Fruit fly (Drosophila melanogaster) whole organism, prepupa: ENCODE results near the gene CG3386.

Source experiments
- CG10631 ChIP-seq: fragments of 200-800 bp; sonication (Bioruptor generic); optimal IDR thresholded peaks from 2 replicates; lab custom pipeline; 2016; ENCODE audit warnings: missing biosample characterization, missing genetic modification characterization
- CG11902 ChIP-seq: fragments of 200-800 bp; sonication (Bioruptor generic); optimal IDR thresholded peaks from 3 replicates; lab custom pipeline; 2016; ENCODE audit warnings: missing biosample characterization, missing genetic modification characterization
- CG1621 ChIP-seq: fragments of 200-800 bp; sonication (Bioruptor generic); optimal IDR thresholded peaks from 3 replicates; lab custom pipeline; 2018; ENCODE audit warnings: missing biosample characterization, mild to moderate bottlenecking, missing genetic modification characterization
- CG16779 ChIP-seq: fragments of 200-800 bp; sonication (Bioruptor generic); optimal IDR thresholded peaks from 3 replicates; lab custom pipeline; 2017; ENCODE audit warnings: missing biosample characterization, mild to moderate bottlenecking, missing genetic modification characterization
- CG3032 ChIP-seq: fragments of 200-800 bp; optimal IDR thresholded peaks from 2 replicates; lab custom pipeline; 2019; ENCODE audit warnings: missing biosample characterization, mild to moderate bottlenecking, missing genetic modification characterization, moderate library complexity
- CG31627 ChIP-seq: fragments of 200-800 bp; sonication (Bioruptor generic); optimal IDR thresholded peaks from 3 replicates; lab custom pipeline; 2016; ENCODE audit warnings: missing biosample characterization, missing genetic modification characterization
- CG32006 ChIP-seq: fragments of 200-800 bp; sonication (Bioruptor generic); optimal IDR thresholded peaks from 3 replicates; lab custom pipeline; 2017; ENCODE audit warnings: missing biosample characterization, mild to moderate bottlenecking, missing genetic modification characterization
- CG3919 ChIP-seq: fragments of 200-800 bp; sonication (Bioruptor generic); optimal IDR thresholded peaks from 3 replicates; lab custom pipeline; 2016; ENCODE audit warnings: missing biosample characterization, missing genetic modification characterization
- CG4318 ChIP-seq: fragments of 200-800 bp; sonication (Bioruptor generic); optimal IDR thresholded peaks from 3 replicates; lab custom pipeline; 2017; ENCODE audit warnings: missing biosample characterization, mild to moderate bottlenecking, missing genetic modification characterization
- CG6163 ChIP-seq: fragments of 200-800 bp; sonication (Bioruptor generic); IDR thresholded peaks from 3 replicates; pipeline ENCODE4 v1.3.6; 2022; ENCODE audit warnings: missing biosample characterization, missing genetic modification characterization
- CG6792 ChIP-seq: fragments of 200-800 bp; sonication (Bioruptor generic); optimal IDR thresholded peaks from 3 replicates; lab custom pipeline; 2016; ENCODE audit warnings: missing biosample characterization, missing genetic modification characterization
- CG6808 ChIP-seq: fragments of 200-800 bp; sonication (Bioruptor generic); optimal IDR thresholded peaks from 3 replicates; lab custom pipeline; 2017; ENCODE audit warnings: missing biosample characterization, missing genetic modification characterization, mild to moderate bottlenecking, moderate library complexity, missing genetic modification reagents
- CG6854 ChIP-seq: fragments of 200-800 bp; sonication (Bioruptor generic); optimal IDR thresholded peaks from 2 replicates; lab custom pipeline; 2017; ENCODE audit warnings: missing biosample characterization, mild to moderate bottlenecking, missing genetic modification characterization
- CG7368 ChIP-seq: fragments of 200-800 bp; sonication (Bioruptor generic); optimal IDR thresholded peaks from 3 replicates; lab custom pipeline; 2016; ENCODE audit warnings: missing biosample characterization, missing genetic modification characterization
- CG8632 ChIP-seq: fragments of 200-800 bp; sonication (Bioruptor generic); optimal IDR thresholded peaks from 3 replicates; lab custom pipeline; 2016; ENCODE audit warnings: missing biosample characterization, missing genetic modification characterization
- CG9139 ChIP-seq: fragments of 200-800 bp; sonication (Bioruptor generic); optimal IDR thresholded peaks from 3 replicates; lab custom pipeline; 2017; ENCODE audit warnings: missing biosample characterization, mild to moderate bottlenecking, missing genetic modification characterization
- Eip75B ChIP-seq: fragments of 200-800 bp; sonication (Bioruptor generic); optimal IDR thresholded peaks from 3 replicates; lab custom pipeline; 2016; ENCODE audit warnings: missing biosample characterization, missing genetic modification characterization
- Eip78C ChIP-seq: fragments of 200-800 bp; sonication (Bioruptor generic); peaks from one replicate; lab custom pipeline; 2016; ENCODE audit warnings: missing biosample characterization, missing genetic modification characterization
- Eip93F ChIP-seq: fragments of 200-800 bp; sonication (Bioruptor generic); optimal IDR thresholded peaks from 2 replicates; lab custom pipeline; 2016; ENCODE audit warnings: missing biosample characterization, mild to moderate bottlenecking, missing genetic modification characterization
- Ets96B ChIP-seq: fragments of 200-800 bp; optimal IDR thresholded peaks from 2 replicates; lab custom pipeline; 2019; ENCODE audit warnings: missing biosample characterization, mild to moderate bottlenecking, missing genetic modification characterization, moderate library complexity
- Gug ChIP-seq: fragments of 200-800 bp; sonication (Bioruptor generic); IDR thresholded peaks from 2 replicates; pipeline ENCODE4 v1.3.6; 2022; ENCODE audit warnings: missing biosample characterization, missing genetic modification characterization
- Hr39 ChIP-seq: fragments of 200-800 bp; sonication (Bioruptor generic); optimal IDR thresholded peaks from 2 replicates; lab custom pipeline; 2016; ENCODE audit warnings: missing biosample characterization, missing genetic modification characterization
- Hr4 ChIP-seq: fragments of 200-800 bp; sonication (Bioruptor generic); optimal IDR thresholded peaks from 3 replicates; lab custom pipeline; 2016; ENCODE audit warnings: missing biosample characterization, missing genetic modification characterization
- Lpt ChIP-seq: fragments of 200-800 bp; sonication (Bioruptor generic); optimal IDR thresholded peaks from 3 replicates; lab custom pipeline; 2016; ENCODE audit warnings: missing biosample characterization, missing genetic modification characterization
- Met ChIP-seq: fragments of 200-800 bp; sonication (Bioruptor generic); optimal IDR thresholded peaks from 3 replicates; lab custom pipeline; 2016; ENCODE audit warnings: missing biosample characterization, missing genetic modification characterization
- OdsH ChIP-seq: fragments of 200-800 bp; sonication (Bioruptor generic); optimal IDR thresholded peaks from 3 replicates; lab custom pipeline; 2016; ENCODE audit warnings: missing biosample characterization, missing genetic modification characterization
- Sox102F ChIP-seq: fragments of 200-800 bp; sonication (Bioruptor generic); optimal IDR thresholded peaks from 2 replicates; lab custom pipeline; 2016; ENCODE audit warnings: missing biosample characterization, mild to moderate bottlenecking, missing genetic modification characterization
- Sox14 ChIP-seq: fragments of 200-800 bp; sonication (Bioruptor generic); optimal IDR thresholded peaks from 3 replicates; lab custom pipeline; 2016; ENCODE audit warnings: missing biosample characterization, missing genetic modification characterization
- Sox15 ChIP-seq: fragments of 200-800 bp; sonication (Bioruptor generic); optimal IDR thresholded peaks from 3 replicates; lab custom pipeline; 2016; ENCODE audit warnings: missing biosample characterization, missing genetic modification characterization
- achi ChIP-seq: fragments of 200-800 bp; sonication (Bioruptor generic); optimal IDR thresholded peaks from 3 replicates; lab custom pipeline; 2016; ENCODE audit warnings: missing biosample characterization, missing genetic modification characterization
- acj6 ChIP-seq: fragments of 200-800 bp; sonication (Bioruptor generic); optimal IDR thresholded peaks from 3 replicates; lab custom pipeline; 2016; ENCODE audit warnings: missing biosample characterization, missing genetic modification characterization
- cyc ChIP-seq: fragments of 200-800 bp; sonication (Bioruptor generic); optimal IDR thresholded peaks from 3 replicates; lab custom pipeline; 2016; ENCODE audit warnings: missing biosample characterization, missing genetic modification characterization
- dac ChIP-seq: fragments of 200-800 bp; sonication (Bioruptor generic); optimal IDR thresholded peaks from 2 replicates; lab custom pipeline; 2017; ENCODE audit warnings: missing biosample characterization, mild to moderate bottlenecking, missing genetic modification characterization
- dsx ChIP-seq: fragments of 200-800 bp; optimal IDR thresholded peaks from 3 replicates; lab custom pipeline; 2019; ENCODE audit warnings: missing biosample characterization, mild to moderate bottlenecking, missing genetic modification characterization, moderate library complexity; ENCODE audit not compliant: poor library complexity, severe bottlenecking
- eg ChIP-seq: fragments of 200-800 bp; sonication (Bioruptor generic); IDR thresholded peaks from 3 replicates; pipeline ENCODE4 v1.3.6; 2022; ENCODE audit warnings: missing biosample characterization, missing genetic modification characterization
- esn ChIP-seq: fragments of 200-800 bp; sonication (Bioruptor generic); optimal IDR thresholded peaks from 2 replicates; lab custom pipeline; 2016; ENCODE audit warnings: missing biosample characterization, mild to moderate bottlenecking, missing genetic modification characterization, moderate library complexity
- fd59A ChIP-seq: fragments of 200-800 bp; sonication (Bioruptor generic); optimal IDR thresholded peaks from 2 replicates; lab custom pipeline; 2017; ENCODE audit warnings: missing biosample characterization, mild to moderate bottlenecking, missing genetic modification characterization, missing genetic modification reagents
- fd85E ChIP-seq: fragments of 200-800 bp; sonication (Bioruptor generic); optimal IDR thresholded peaks from 3 replicates; lab custom pipeline; 2016; ENCODE audit warnings: missing biosample characterization, missing genetic modification characterization
- fkh ChIP-seq: fragments of 200-800 bp; sonication (Bioruptor generic); optimal IDR thresholded peaks from 3 replicates; lab custom pipeline; 2017; ENCODE audit warnings: missing biosample characterization, mild to moderate bottlenecking, missing genetic modification characterization, moderate library complexity
- lz ChIP-seq: fragments of 200-800 bp; sonication (Bioruptor generic); optimal IDR thresholded peaks from 3 replicates; lab custom pipeline; 2016; ENCODE audit warnings: missing biosample characterization, missing genetic modification characterization
- net ChIP-seq: fragments of 200-800 bp; sonication (Bioruptor generic); optimal IDR thresholded peaks from 3 replicates; lab custom pipeline; 2016; ENCODE audit warnings: missing biosample characterization, missing genetic modification characterization
- pdm3 ChIP-seq: fragments of 200-800 bp; sonication (Bioruptor generic); optimal IDR thresholded peaks from 3 replicates; lab custom pipeline; 2016; ENCODE audit warnings: missing biosample characterization, missing genetic modification characterization
- salr ChIP-seq, 2 experiments: fragments of 200-800 bp; sonication (Bioruptor generic); optimal IDR thresholded peaks; 3 replicates each; lab custom pipeline; 2016 to 2018; ENCODE audit warnings: missing biosample characterization in 2 of 2, missing genetic modification characterization in 2 of 2, mild to moderate bottlenecking in 1 of 2
- spab ChIP-seq: fragments of 200-800 bp; sonication (Bioruptor generic); optimal IDR thresholded peaks from 2 replicates; lab custom pipeline; 2017; ENCODE audit warnings: missing biosample characterization, mild to moderate bottlenecking, missing genetic modification characterization, missing genetic modification reagents
- svp ChIP-seq: fragments of 200-800 bp; sonication (Bioruptor generic); peaks from one replicate; lab custom pipeline; 2016; ENCODE audit warnings: missing biosample characterization, missing genetic modification characterization
- topi ChIP-seq: fragments of 200-800 bp; sonication (Bioruptor generic); optimal IDR thresholded peaks from 3 replicates; lab custom pipeline; 2016; ENCODE audit warnings: missing biosample characterization, missing genetic modification characterization
- vri ChIP-seq: fragments of 200-800 bp; sonication (Bioruptor generic); optimal IDR thresholded peaks from 3 replicates; lab custom pipeline; 2016; ENCODE audit warnings: missing biosample characterization, mild to moderate bottlenecking, missing genetic modification characterization

Gene CG3386

DNA sequence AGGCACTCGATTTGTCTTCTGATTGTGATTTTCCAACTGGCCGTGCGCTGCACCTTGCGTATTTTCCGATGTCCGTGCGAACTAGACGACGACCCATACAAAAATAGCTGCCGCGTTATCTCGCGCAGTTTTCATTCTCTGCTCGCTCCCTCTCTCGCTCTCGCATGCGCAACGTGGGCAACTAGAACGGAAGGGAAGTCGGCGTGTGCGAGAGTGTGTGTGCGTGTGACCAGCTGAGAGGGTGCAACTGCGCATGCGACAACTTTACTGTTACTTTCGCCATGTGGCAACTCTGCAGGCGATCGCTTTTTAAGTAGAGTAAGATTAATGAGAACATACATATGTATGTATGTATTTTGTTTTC, 3.2 kb upstream of the CG3386 start, which contains the start of gene ebd1:
TSS of gene ebd1 (minus strand) at position 109 of the 364 bp plus-strand sequence.
- TF ChIP-seq Met (GFP tag; lab: Kevin White, UChicago) = no peak
- TF ChIP-seq net = no peak
- no peak for TF ChIP-seq CG31627 (GFP tag; lab: Kevin White, UChicago)
- no peak for TF ChIP-seq CG11902 (GFP tag; lab: Kevin White, UChicago)
- peak; percentile 84 for TF ChIP-seq svp (GFP tag; lab: Kevin White, UChicago)
- TF ChIP-seq Hr39 = no peak
- TF ChIP-seq Eip75B = no peak
- TF ChIP-seq topi (GFP tag; lab: Kevin White, UChicago) = no peak
- no peak for TF ChIP-seq CG7368
- no peak for TF ChIP-seq fd59A
- TF ChIP-seq CG3919 (GFP tag; lab: Kevin White, UChicago) = peak; percentile 16
- no peak for TF ChIP-seq fkh (GFP tag; lab: Kevin White, UChicago)
- peak; percentile 36 for TF ChIP-seq Eip78C
- TF ChIP-seq acj6 (GFP tag; lab: Kevin White, UChicago) = no peak
- TF ChIP-seq fd85E = no peak
- no peak for TF ChIP-seq salr (GFP tag; optimal IDR thresholded peaks at IDR 0.05; lab: Kevin White, UChicago)
- TF ChIP-seq CG32006 (GFP tag; lab: Kevin White, UChicago) = no peak
- TF ChIP-seq Eip93F (GFP tag; lab: Kevin White, UChicago) = no peak
- no peak for TF ChIP-seq CG8632
- TF ChIP-seq Hr4 (GFP tag; lab: Kevin White, UChicago) = no peak
- no peak for TF ChIP-seq lz (GFP tag; lab: Kevin White, UChicago)
- no peak for TF ChIP-seq OdsH (GFP tag; lab: Kevin White, UChicago)
- TF ChIP-seq CG4318 (GFP tag; lab: Kevin White, UChicago) = no peak
- no peak for TF ChIP-seq pdm3 (GFP tag; lab: Kevin White, UChicago)
- no peak for TF ChIP-seq CG3032 (tag; lab: Kevin White, UChicago)
- no peak for TF ChIP-seq CG6808 (GFP tag; lab: Kevin White, UChicago)
- peak; percentile 3 for TF ChIP-seq CG16779 (tag; lab: Kevin White, UChicago)
- no peak for TF ChIP-seq CG6163 (GFP tag; lab: Robert Waterston, UW)
- TF ChIP-seq CG1621 (tag; lab: Kevin White, UChicago) = peak; percentile 16
- no peak for TF ChIP-seq Gug

DNA sequence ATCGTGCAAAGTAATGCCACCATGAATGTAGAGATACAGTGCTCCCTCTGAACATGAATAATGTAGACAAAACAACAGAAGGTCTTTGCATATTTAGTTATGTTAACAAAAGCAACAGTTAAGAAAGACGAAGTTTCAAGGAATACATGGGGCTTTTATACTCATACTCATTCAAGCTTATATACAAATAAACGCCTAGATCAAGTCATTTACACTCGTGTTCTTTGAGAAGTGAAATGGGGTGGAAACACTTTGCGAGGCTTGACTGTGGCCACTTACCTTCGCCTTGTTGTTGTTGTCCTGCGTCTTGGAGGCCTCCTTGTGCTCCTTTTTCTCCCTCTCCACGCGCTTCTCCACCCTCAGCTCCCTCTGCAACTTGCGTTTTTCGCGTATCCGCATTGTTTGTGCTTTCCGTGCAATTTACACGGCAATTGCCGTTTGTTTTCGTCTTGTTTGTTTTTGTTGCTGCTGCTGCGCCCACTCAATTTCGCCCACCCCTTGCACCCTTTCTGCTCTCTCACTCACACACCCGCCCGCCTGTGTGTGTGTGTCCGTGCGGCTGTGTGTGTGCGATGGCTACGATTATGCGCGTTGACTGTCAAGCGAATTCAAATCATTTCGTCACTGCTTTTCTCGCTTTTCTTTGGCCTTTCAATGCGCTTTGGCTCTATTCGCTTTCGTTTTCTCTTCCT, 2.6 kb upstream of the CG3386 start:
- TF ChIP-seq CG9139 (GFP tag; lab: Kevin White, UChicago) = no peak
- TF ChIP-seq CG3032 (tag; lab: Kevin White, UChicago) = peak; percentile 4
- TF ChIP-seq CG6854 (GFP tag; lab: Kevin White, UChicago) = no peak
- TF ChIP-seq CG32006 (GFP tag; lab: Kevin White, UChicago) = no peak
- TF ChIP-seq eg (GFP tag; lab: Robert Waterston, UW) = 0 out of 3 replicates have a peak, but pooled peaks have one; percentile 17
- no peak for TF ChIP-seq esn
- no peak for TF ChIP-seq topi (GFP tag; lab: Kevin White, UChicago)
- no peak for TF ChIP-seq CG6808 (GFP tag; lab: Kevin White, UChicago)
- no peak for TF ChIP-seq CG7368
- TF ChIP-seq CG6163 (GFP tag; lab: Robert Waterston, UW) = peak; percentile 35; the same call in 1 of the 3 replicates
- peak; percentile 15 for TF ChIP-seq fd59A
- TF ChIP-seq Lpt (GFP tag; lab: Kevin White, UChicago) = no peak
- no peak for TF ChIP-seq CG10631 (GFP tag; lab: Kevin White, UChicago)
- TF ChIP-seq OdsH (GFP tag; lab: Kevin White, UChicago) = no peak
- TF ChIP-seq CG31627 (GFP tag; lab: Kevin White, UChicago) = no peak
- TF ChIP-seq Sox14 (GFP tag; lab: Kevin White, UChicago) = no peak
- TF ChIP-seq Sox15 (GFP tag; lab: Kevin White, UChicago) = no peak
- TF ChIP-seq cyc (GFP tag; lab: Kevin White, UChicago) = no peak
- TF ChIP-seq lz (GFP tag; lab: Kevin White, UChicago) = no peak
- no peak for TF ChIP-seq pdm3 (GFP tag; lab: Kevin White, UChicago)
- TF ChIP-seq net = no peak
- TF ChIP-seq Eip78C = peak; percentile 51
- TF ChIP-seq CG3919 (GFP tag; lab: Kevin White, UChicago) = no peak
- no peak for TF ChIP-seq achi (GFP tag; lab: Kevin White, UChicago)
- peak; percentile 16 for TF ChIP-seq CG16779 (tag; lab: Kevin White, UChicago)
- TF ChIP-seq Met (GFP tag; lab: Kevin White, UChicago) = no peak
- TF ChIP-seq Eip75B = no peak
- TF ChIP-seq vri = no peak
- TF ChIP-seq Sox102F = no peak
- no peak for TF ChIP-seq CG6792 (GFP tag; lab: Kevin White, UChicago)
- TF ChIP-seq dac = no peak
- TF ChIP-seq spab (GFP tag; lab: Kevin White, UChicago) = no peak
- peak; percentile 19 for TF ChIP-seq Ets96B (tag; lab: Kevin White, UChicago)
- no peak for TF ChIP-seq CG11902 (GFP tag; lab: Kevin White, UChicago)
- TF ChIP-seq dsx (GFP tag; lab: Kevin White, UChicago) = no peak
- no peak for TF ChIP-seq Gug
